Worm (Caenorhabditis elegans): ENCODE data around the gene K02B2.6.

K02B2.6 gene

ce11 chrIV:5967035-5967499, 5.0 kb upstream of the K02B2.6 start (continued):
- no peak for TF ChIP-seq C17E4.6 (GFP tag; IDR thresholded peaks at IDR 0.05)
- 0 out of 2 replicates have a peak, but pooled peaks have one; percentile 73 for TF ChIP-seq Y53G8AR.9 (GFP tag; conservative IDR thresholded peaks at IDR 0.05)
- TF ChIP-seq die-1 (tag; optimal IDR thresholded peaks at IDR 0.05) = peak; percentile 94
- TF ChIP-seq madf-6 (GFP tag; IDR thresholded peaks at IDR 0.05) = no peak; the same call in 1 of the 2 replicates
- TF ChIP-seq K12H6.12 (tag; optimal IDR thresholded peaks at IDR 0.05) = peak; percentile 59
- TF ChIP-seq let-526 (GFP tag; IDR thresholded peaks at IDR 0.05) = peak; percentile 43; the same call in 1 of the 2 replicates
- peak; percentile 63 for TF ChIP-seq zim-3 (tag; optimal IDR thresholded peaks at IDR 0.05)
- peak; percentile 24; the same call in 1 of the 2 replicates for TF ChIP-seq egrh-3 (GFP tag; IDR thresholded peaks at IDR 0.05)
- no peak for TF ChIP-seq aptf-3 (GFP tag; IDR thresholded peaks at IDR 0.05)
- no peak for TF ChIP-seq ama-1 (optimal IDR thresholded peaks at IDR 0.05)
- peak; percentile 52 to 91 for TF ChIP-seq ama-1 (GFP tag; optimal IDR thresholded peaks at IDR 0.05)
- TF ChIP-seq bed-1 (GFP tag; IDR thresholded peaks at IDR 0.05) = no peak
- TF ChIP-seq gei-17 (GFP tag; optimal IDR thresholded peaks at IDR 0.05) = peak; percentile 9
- TF ChIP-seq chd-7 (tag; optimal IDR thresholded peaks at IDR 0.05) = peak; percentile 87
- TF ChIP-seq ccch-3 (GFP tag; optimal IDR thresholded peaks at IDR 0.05) = no peak
- peak; percentile 93 for TF ChIP-seq mxl-1 (tag; optimal IDR thresholded peaks at IDR 0.05)
- 0 out of 2 replicates have a peak, but pooled peaks have one; percentile 55 for TF ChIP-seq ztf-28 (GFP tag; IDR thresholded peaks at IDR 0.05)
- 0 out of 2 replicates have a peak, but pooled peaks have one; percentile 54 for TF ChIP-seq nhr-120 (GFP tag; IDR thresholded peaks at IDR 0.05)
- TF ChIP-seq F55B11.4 (tag; optimal IDR thresholded peaks at IDR 0.05; ENCODE audit: borderline replicate concordance, insufficient read depth) = no peak
- TF ChIP-seq nfya-1 (tag; optimal IDR thresholded peaks at IDR 0.05; ENCODE audit: borderline replicate concordance, insufficient read depth) = no peak
- TF ChIP-seq ceh-58 (GFP tag; IDR thresholded peaks at IDR 0.05) = no peak
- TF ChIP-seq mel-28 (tag; optimal IDR thresholded peaks at IDR 0.05; ENCODE audit: borderline replicate concordance) = peak; percentile 59
- peak; percentile 81 for TF ChIP-seq repo-1 (tag; optimal IDR thresholded peaks at IDR 0.05)
- peak; percentile 73 for TF ChIP-seq snpc-1.1 (tag; optimal IDR thresholded peaks at IDR 0.05; ENCODE audit: insufficient read depth)
- no peak for TF ChIP-seq attf-3 (GFP tag; conservative IDR thresholded peaks at IDR 0.05)
- no peak for TF ChIP-seq F57A8.1 (GFP tag; optimal IDR thresholded peaks at IDR 0.05)
- no peak for TF ChIP-seq ceh-91 (GFP tag; IDR thresholded peaks at IDR 0.05)
- TF ChIP-seq unc-130 (GFP tag; optimal IDR thresholded peaks at IDR 0.05) = peak; percentile 68
- TF ChIP-seq sdz-38 (tag; optimal IDR thresholded peaks at IDR 0.05) = no peak
- TF ChIP-seq nhr-179 (tag; optimal IDR thresholded peaks at IDR 0.05) = peak; percentile 7
- 0 out of 2 replicates have a peak, but pooled peaks have one; percentile 31 for TF ChIP-seq bed-2 (GFP tag; IDR thresholded peaks at IDR 0.05)
- no peak for TF ChIP-seq dpff-1 (tag; optimal IDR thresholded peaks at IDR 0.05)

- TF ChIP-seq egrh-3 (GFP tag; IDR thresholded peaks at IDR 0.05) (no peak), ztf-6 (GFP tag; IDR thresholded peaks at IDR 0.05) (0 out of 2 replicates have a peak, but pooled peaks have one; percentile 26)
Measured at ce11 chrIV:5964286-5964685, 2.2 kb upstream of the K02B2.6 start.

- TF ChIP-seq K12H6.12 (tag; optimal IDR thresholded peaks at IDR 0.05) (no peak), attf-6 (GFP tag; IDR thresholded peaks at IDR 0.05) (no peak), nhr-80 (tag; optimal IDR thresholded peaks at IDR 0.05) (no peak), ztf-26 (tag; optimal IDR thresholded peaks at IDR 0.05) (no peak), attf-3 (GFP tag; conservative IDR thresholded peaks at IDR 0.05) (no peak), F33H1.4 (GFP tag; IDR thresholded peaks at IDR 0.05) (no peak), snpc-4 (GFP tag; optimal IDR thresholded peaks at IDR 0.05) (no peak), snpc-4 (tag; optimal IDR thresholded peaks at IDR 0.05) (no peak), ceh-79 (tag; optimal IDR thresholded peaks at IDR 0.05) (no peak), gei-17 (GFP tag; optimal IDR thresholded peaks at IDR 0.05) (no peak), efl-1 (GFP tag; optimal IDR thresholded peaks at IDR 0.05) (no peak), bed-2 (GFP tag; IDR thresholded peaks at IDR 0.05) (no peak), lsl-1 (GFP tag; optimal IDR thresholded peaks at IDR 0.05) (no peak), lin-40 (tag; optimal IDR thresholded peaks at IDR 0.05) (no peak), dox-1 (GFP tag; IDR thresholded peaks at IDR 0.05) (no peak), C06A6.2 (GFP tag; conservative IDR thresholded peaks at IDR 0.05) (no peak), mcd-1 (GFP tag; IDR thresholded peaks at IDR 0.05) (no peak), ceh-40 (GFP tag; IDR thresholded peaks at IDR 0.05) (no peak)
Measured at ce11 chrIV:5959951-5960350, 2.1 kb downstream of the K02B2.6 start.
